Worm (Caenorhabditis elegans): ENCODE results near the gene baf-1.

DNA sequence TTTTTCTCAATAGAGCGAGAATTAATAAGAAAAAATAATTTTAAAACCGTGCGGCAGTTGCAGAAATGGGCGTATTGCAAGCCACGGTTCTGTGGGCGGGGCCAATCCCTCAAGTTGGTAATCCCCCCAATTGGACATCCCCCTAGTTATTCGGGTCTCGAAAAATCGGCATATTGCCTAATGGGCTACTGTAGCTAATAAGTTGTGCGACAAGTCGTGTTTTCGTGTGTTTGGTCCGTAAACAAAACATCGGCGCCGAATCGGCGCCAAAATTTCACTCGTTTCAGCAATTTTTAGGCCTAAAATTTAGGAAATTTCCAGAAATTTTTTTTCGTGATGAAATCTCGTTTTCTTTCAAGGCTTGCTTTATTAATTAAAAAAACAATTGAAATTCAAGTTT is 37.1 kb downstream of the baf-1 start:
- TF ChIP-seq lsy-2 (tag; optimal IDR thresholded peaks at IDR 0.05) (no peak), mdl-1 (tag; optimal IDR thresholded peaks at IDR 0.05) (no peak), ama-1 (optimal IDR thresholded peaks at IDR 0.05) (no peak), unc-62 (GFP tag; optimal IDR thresholded peaks at IDR 0.05) (no peak), nhr-237 (tag; optimal IDR thresholded peaks at IDR 0.05) (no peak)
